Worm (Caenorhabditis elegans) whole organism, late embryonic: ENCODE measurements around the gene ipla-6.
"Not testable (repeated sequence)": the region's sequence is repeated elsewhere in the genome, so short reads cannot be mapped to it uniquely, and the experiment has no call there.

Source experiments
- F13H6.1 ChIP-seq: sonication (generic microtip); optimal IDR thresholded peaks from 2 replicates; lab custom pipeline; 2016; ENCODE audit warnings: missing genetic modification characterization, missing compliant biosample characterization
- ceh-14 ChIP-seq: sonication (generic microtip); optimal IDR thresholded peaks from 2 replicates; lab custom pipeline; 2016; ENCODE audit warnings: missing genotype, missing genetic modification characterization, missing compliant biosample characterization
- ceh-22 ChIP-seq: sonication (generic microtip); optimal IDR thresholded peaks from 2 replicates; lab custom pipeline; 2017; ENCODE audit warnings: missing biosample characterization, missing genetic modification characterization
- hlh-15 ChIP-seq: sonication (generic microtip); optimal IDR thresholded peaks from 2 replicates; lab custom pipeline; 2016; ENCODE audit warnings: missing genetic modification characterization, missing compliant biosample characterization
- lim-6 ChIP-seq: sonication (generic microtip); optimal IDR thresholded peaks from 2 replicates; lab custom pipeline; 2016; ENCODE audit warnings: missing genetic modification characterization, missing compliant biosample characterization
- nfya-1 ChIP-seq: sonication (generic microtip); optimal IDR thresholded peaks from 2 replicates; lab custom pipeline; 2017; ENCODE audit warnings: missing genetic modification characterization, mild to moderate bottlenecking, missing compliant biosample characterization, antibody characterized with exemption, moderate library complexity
- nhr-11 ChIP-seq: fragments of 150-350 bp; optimal IDR thresholded peaks from 2 replicates; lab custom pipeline; 2014; ENCODE audit warnings: missing biosample characterization, missing genetic modification characterization
- pha-4 ChIP-seq: fragments of 150-350 bp; optimal IDR thresholded peaks from 2 replicates; lab custom pipeline; 2018; ENCODE audit warnings: missing biosample characterization, missing genetic modification reagents, missing genetic modification characterization
- pqm-1 ChIP-seq: sonication (generic microtip); optimal IDR thresholded peaks from 2 replicates; lab custom pipeline; 2016; ENCODE audit warnings: missing genetic modification characterization, missing compliant biosample characterization
- pros-1 ChIP-seq: fragments of 150-350 bp; optimal IDR thresholded peaks from 2 replicates; lab custom pipeline; 2014; ENCODE audit warnings: missing biosample characterization, missing genetic modification reagents, missing genetic modification characterization

- not testable (repeated sequence) for TF ChIP-seq ceh-22; pqm-1; nhr-11; nfya-1 (tag; lab: Kevin White, UChicago); F13H6.1; lim-6 (tag; lab: Kevin White, UChicago); hlh-15 (tag; lab: Kevin White, UChicago); pros-1 (tag; lab: Kevin White, UChicago); ceh-14 (tag; lab: Kevin White, UChicago); pha-4 (tag; lab: Kevin White, UChicago)
Measured at ce11 chrIV:6317357-6317756, 20.1 kb upstream of the ipla-6 start, which contains the start of gene Y73B6BL.12.
